Worm (Caenorhabditis elegans) whole organism, L1 larva: ENCODE data around the gene R04B5.6.

Source experiments
- C04F5.9 ChIP-seq: sonication (generic microtip); optimal IDR thresholded peaks from 2 replicates; lab custom pipeline; 2016; ENCODE audit warnings: missing genetic modification characterization, missing compliant biosample characterization
- C16A3.4 ChIP-seq: fragments of 150-350 bp; optimal IDR thresholded peaks from 2 replicates; lab custom pipeline; 2014; ENCODE audit warnings: missing biosample characterization, missing genetic modification characterization
- alr-1 ChIP-seq: fragments of 200-800 bp; sonication (Bioruptor generic); optimal IDR thresholded peaks from 2 replicates; lab custom pipeline; 2018; ENCODE audit warnings: borderline replicate concordance, mild to moderate bottlenecking, missing genetic modification characterization, missing compliant biosample characterization
- ceh-82 ChIP-seq, 3 experiments: fragments of 150-350 bp in 1 of 3; sonication (generic microtip) in 2 of 3; optimal IDR thresholded peaks; 2 replicates each; lab custom pipeline; 2014 to 2017; ENCODE audit warnings: missing biosample characterization in 3 of 3, missing genetic modification characterization in 3 of 3
- ceh-90 ChIP-seq: sonication (generic microtip); optimal IDR thresholded peaks from 2 replicates; lab custom pipeline; 2016; ENCODE audit warnings: missing genetic modification characterization, missing compliant biosample characterization
- dsc-1 ChIP-seq: sonication (generic microtip); optimal IDR thresholded peaks from 2 replicates; lab custom pipeline; 2016; ENCODE audit warnings: mild to moderate bottlenecking, missing genetic modification characterization, missing compliant biosample characterization
- efl-1 ChIP-seq, 4 experiments: fragments of 150-350 bp; optimal IDR thresholded peaks in 3 of 4; peaks in 1 of 4; 1 replicate in 1 of 4; 2 replicates in 3 of 4; lab custom pipeline; 2014; ENCODE audit warnings: missing biosample characterization in 2 of 4, missing genetic modification characterization in 2 of 4, missing genetic modification reagents in 2 of 4
- egl-27 ChIP-seq, 2 experiments: fragments of 150-350 bp in 1 of 2; sonication (generic microtip); optimal IDR thresholded peaks; 3 replicates each; lab custom pipeline; 2017 to 2018; ENCODE audit warnings: missing biosample characterization in 2 of 2, missing genetic modification characterization in 2 of 2, missing genetic modification reagents in 2 of 2
- fkh-10 ChIP-seq: sonication (generic microtip); optimal IDR thresholded peaks from 2 replicates; lab custom pipeline; 2017; ENCODE audit warnings: missing biosample characterization, missing genetic modification reagents, missing genetic modification characterization
- fkh-4 ChIP-seq: sonication (generic microtip); optimal IDR thresholded peaks from 2 replicates; lab custom pipeline; 2016; ENCODE audit warnings: missing compliant biosample characterization, missing genetic modification characterization, borderline replicate concordance
- grh-1 ChIP-seq: fragments of 200-800 bp; sonication (Bioruptor generic); IDR thresholded peaks from 2 replicates; pipeline ENCODE4 v1.3.6; 2022; ENCODE audit warnings: missing genetic modification reagents, missing genetic modification characterization, missing compliant biosample characterization
- hlh-17 ChIP-seq: fragments of 200-800 bp; sonication (Bioruptor generic); optimal IDR thresholded peaks from 2 replicates; lab custom pipeline; 2018; ENCODE audit warnings: missing genetic modification characterization, mild to moderate bottlenecking, missing compliant biosample characterization, moderate library complexity, borderline replicate concordance
- hlh-4 ChIP-seq: sonication (generic microtip); optimal IDR thresholded peaks from 2 replicates; lab custom pipeline; 2016; ENCODE audit warnings: mild to moderate bottlenecking, missing genetic modification characterization, missing compliant biosample characterization
- isw-1 ChIP-seq: fragments of 200-800 bp; sonication (Bioruptor generic); IDR thresholded peaks from 2 replicates; pipeline ENCODE4 v1.3.6; 2022; ENCODE audit warnings: missing genetic modification characterization, missing compliant biosample characterization
- jun-1 ChIP-seq: fragments of 150-350 bp; optimal IDR thresholded peaks from 2 replicates; lab custom pipeline; 2014; ENCODE audit warnings: missing biosample characterization, missing genetic modification reagents, missing genetic modification characterization
- lin-35 ChIP-seq, 2 experiments: fragments of 150-350 bp; optimal IDR thresholded peaks; 2 replicates each; lab custom pipeline; 2014; ENCODE audit warnings: missing biosample characterization in 2 of 2, missing genetic modification characterization in 2 of 2, missing genetic modification reagents in 2 of 2
- lir-3 ChIP-seq: sonication (generic microtip); optimal IDR thresholded peaks from 2 replicates; lab custom pipeline; 2016; ENCODE audit warnings: mild to moderate bottlenecking, missing genetic modification characterization, moderate library complexity, missing compliant biosample characterization; ENCODE audit not compliant: poor library complexity
- mab-9 ChIP-seq: fragments of 200-800 bp; sonication (Bioruptor generic); IDR thresholded peaks from 2 replicates; pipeline ENCODE4 v1.3.6; 2022; ENCODE audit warnings: missing genetic modification reagents, missing genetic modification characterization, missing compliant biosample characterization
- mdl-1 ChIP-seq, 2 experiments: fragments of 150-350 bp; optimal IDR thresholded peaks; 2 replicates each; lab custom pipeline; 2014 to 2017; ENCODE audit warnings: missing biosample characterization in 2 of 2, missing genetic modification characterization in 2 of 2, inconsistent platforms in 1 of 2
- mef-2 ChIP-seq: fragments of 150-350 bp; optimal IDR thresholded peaks from 2 replicates; lab custom pipeline; 2014; ENCODE audit warnings: missing biosample characterization, missing genetic modification characterization
- nhr-20 ChIP-seq: sonication (generic microtip); optimal IDR thresholded peaks from 2 replicates; lab custom pipeline; 2016; ENCODE audit warnings: mild to moderate bottlenecking, missing genetic modification characterization, missing compliant biosample characterization
- nhr-28 ChIP-seq: fragments of 150-350 bp; optimal IDR thresholded peaks from 2 replicates; lab custom pipeline; 2014; ENCODE audit warnings: missing biosample characterization, missing genetic modification characterization
- nhr-71 ChIP-seq: sonication (generic microtip); optimal IDR thresholded peaks from 2 replicates; lab custom pipeline; 2016; ENCODE audit warnings: mild to moderate bottlenecking, missing genetic modification characterization, moderate library complexity, missing compliant biosample characterization
- nhr-85 ChIP-seq: sonication (generic microtip); peaks from one replicate; lab custom pipeline; 2016; ENCODE audit warnings: missing genetic modification characterization, inconsistent platforms, missing compliant biosample characterization
- pqm-1 ChIP-seq: sonication (generic microtip); optimal IDR thresholded peaks from 3 replicates; lab custom pipeline; 2017; ENCODE audit warnings: missing biosample characterization, missing genetic modification characterization
- rnt-1 ChIP-seq: sonication (generic microtip); optimal IDR thresholded peaks from 2 replicates; lab custom pipeline; 2016; ENCODE audit warnings: mild to moderate bottlenecking, missing genetic modification characterization, moderate library complexity, missing compliant biosample characterization
- skn-1 ChIP-seq: fragments of 150-350 bp; optimal IDR thresholded peaks from 2 replicates; lab custom pipeline; 2014; ENCODE audit warnings: missing biosample characterization, missing genetic modification characterization
- snu-23 ChIP-seq: sonication (generic microtip); optimal IDR thresholded peaks from 2 replicates; lab custom pipeline; 2016; ENCODE audit warnings: missing genetic modification characterization, missing compliant biosample characterization
- sptf-1 ChIP-seq: fragments of 150-350 bp; optimal IDR thresholded peaks from 2 replicates; lab custom pipeline; 2014; ENCODE audit warnings: missing biosample characterization, missing genetic modification characterization
- tlp-1 ChIP-seq: fragments of 150-350 bp; optimal IDR thresholded peaks from 2 replicates; lab custom pipeline; 2014; ENCODE audit warnings: missing biosample characterization, missing genetic modification characterization
- unc-130 ChIP-seq: fragments of 150-350 bp; optimal IDR thresholded peaks from 2 replicates; lab custom pipeline; 2017; ENCODE audit warnings: missing biosample characterization, missing genetic modification characterization, inconsistent platforms
- unc-86 ChIP-seq: sonication (generic microtip); optimal IDR thresholded peaks from 2 replicates; lab custom pipeline; 2016; ENCODE audit warnings: missing genetic modification characterization, missing compliant biosample characterization
- zip-4 ChIP-seq: fragments of 200-800 bp; sonication (Bioruptor generic); optimal IDR thresholded peaks from 2 replicates; lab custom pipeline; 2018; ENCODE audit warnings: mild to moderate bottlenecking, missing genetic modification characterization, moderate library complexity, missing compliant biosample characterization

Gene R04B5.6

ce11 chrV:10117465-10117864 lies 32.5 kb downstream of the R04B5.6 start, which contains the start of gene C08B6.5:
Gene C08B6.5, plus strand, starts transcription at chrV:10117765.
- TF ChIP-seq alr-1 (tag; lab: Kevin White, UChicago) (no peak), lir-3 (tag; lab: Kevin White, UChicago) (no peak), ceh-82 (tag; optimal IDR thresholded peaks at IDR 0.05; lab: Kevin White, UChicago) (no peak), grh-1 (GFP tag; lab: Robert Waterston, UW) (no peak), nhr-28 (no peak), isw-1 (GFP tag; lab: Robert Waterston, UW) (no peak), snu-23 (GFP tag; lab: Kevin White, UChicago) (no peak), mdl-1 (tag; optimal IDR thresholded peaks at IDR 0.05; lab: Kevin White, UChicago) (no peak), rnt-1 (no peak), nhr-71 (tag; lab: Kevin White, UChicago) (no peak), fkh-10 (GFP tag; lab: Kevin White, UChicago) (no peak), C16A3.4 (tag; lab: Kevin White, UChicago) (no peak)

DNA sequence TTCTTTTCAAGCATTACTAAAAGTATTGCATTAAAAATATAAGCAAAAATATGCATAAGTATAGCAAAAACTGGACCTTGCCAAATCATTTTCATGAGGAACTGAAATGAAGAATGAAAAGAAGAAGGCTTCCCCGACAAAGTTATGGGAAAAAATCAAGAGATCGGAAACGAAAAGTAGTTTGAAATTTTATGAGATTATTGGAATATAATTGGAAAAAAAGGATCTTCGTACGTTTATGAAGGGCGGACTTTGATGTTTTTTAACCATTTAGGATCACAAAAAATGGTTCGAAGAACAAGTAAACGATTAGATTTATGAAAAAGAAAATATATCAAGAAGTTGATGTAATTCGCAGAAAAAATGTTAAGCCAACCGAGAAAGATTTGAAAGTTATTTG lies 35.9 kb downstream of the R04B5.6 start, which contains the start of gene srxa-18:
Gene srxa-18, minus strand, starts transcription at position 100 of the 400 bp plus-strand sequence.
- TF ChIP-seq C04F5.9 (tag; lab: Kevin White, UChicago) (no peak), efl-1 (optimal IDR thresholded peaks at IDR 0.05; lab: Kevin White, UChicago) (no peak), efl-1 (GFP tag; optimal IDR thresholded peaks at IDR 0.05 in 1 of 2; lab: Kevin White, UChicago) (peak in 1 of 2 experiments; percentile 90)

DNA sequence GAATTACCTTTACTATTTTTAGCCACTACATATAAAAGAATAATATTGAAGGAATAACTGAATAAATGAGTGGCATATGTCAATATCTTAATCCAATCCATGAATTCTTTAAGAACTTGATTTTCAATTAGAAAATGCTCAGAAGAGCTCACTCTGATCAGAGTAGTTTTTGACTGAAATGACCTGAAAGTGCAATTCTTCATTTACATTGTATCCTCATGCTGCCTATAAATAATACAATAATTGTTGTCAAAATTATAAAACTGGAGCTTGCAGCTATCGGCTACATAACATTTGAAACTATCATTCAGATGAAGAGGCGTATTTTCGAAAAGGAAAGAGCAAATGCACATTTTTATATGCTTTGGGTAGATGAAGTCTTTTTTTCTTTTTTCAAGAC lies 37.7 kb downstream of the R04B5.6 start, which contains the start of gene srxa-19:
Gene srxa-19, minus strand, starts transcription at position 101 of the 400 bp plus-strand sequence.
- no peak for TF ChIP-seq sptf-1 (tag; lab: Kevin White, UChicago)
- no peak for TF ChIP-seq nhr-20 (tag; lab: Kevin White, UChicago)
- no peak for TF ChIP-seq zip-4 (GFP tag; lab: Kevin White, UChicago)
- TF ChIP-seq lin-35 (GFP tag; optimal IDR thresholded peaks at IDR 0.05; lab: Kevin White, UChicago) = no peak
- no peak for TF ChIP-seq egl-27 (tag; optimal IDR thresholded peaks at IDR 0.05; lab: Kevin White, UChicago)
- TF ChIP-seq nhr-71 (tag; lab: Kevin White, UChicago) = no peak
- no peak for TF ChIP-seq tlp-1
- no peak for TF ChIP-seq nhr-85
- TF ChIP-seq hlh-17 (GFP tag; lab: Kevin White, UChicago) = no peak
- TF ChIP-seq unc-130 (tag; lab: Kevin White, UChicago) = no peak
- no peak for TF ChIP-seq isw-1 (GFP tag; lab: Robert Waterston, UW)
- TF ChIP-seq skn-1 (tag; lab: Kevin White, UChicago) = no peak
- no peak for TF ChIP-seq pqm-1
- no peak for TF ChIP-seq grh-1 (GFP tag; lab: Robert Waterston, UW)
- no peak for TF ChIP-seq mef-2 (tag; lab: Kevin White, UChicago)
- no peak for TF ChIP-seq ceh-90 (tag; lab: Kevin White, UChicago)

DNA sequence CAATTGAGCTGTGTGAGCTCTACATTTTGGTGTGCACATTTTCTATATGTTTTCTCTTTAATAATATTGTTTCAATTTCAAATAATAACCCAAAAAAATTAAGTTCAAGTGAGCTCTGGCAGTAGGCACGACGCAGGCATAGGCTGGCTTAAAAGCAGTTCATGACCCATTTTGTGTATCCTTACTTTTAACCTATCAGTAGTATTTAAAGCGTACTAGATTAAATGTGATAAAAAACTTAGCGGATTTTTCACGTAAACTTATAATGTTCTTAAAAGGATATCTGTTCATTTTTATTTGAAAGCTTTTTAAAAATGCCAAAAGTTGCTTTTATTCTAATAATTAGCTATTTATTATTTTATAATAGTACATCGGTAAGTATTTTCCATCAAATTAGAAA lies 38.4 kb downstream of the R04B5.6 start, which contains the start of gene C08B6.6:
Gene C08B6.6, plus strand, starts transcription at position 301 of the 400 bp plus-strand sequence.
- no peak for TF ChIP-seq fkh-4 (tag; lab: Kevin White, UChicago)
- no peak for TF ChIP-seq jun-1
- TF ChIP-seq hlh-4 (tag; lab: Kevin White, UChicago) = no peak
- no peak for TF ChIP-seq mab-9 (GFP tag; lab: Robert Waterston, UW)
- TF ChIP-seq unc-130 (tag; lab: Kevin White, UChicago) = no peak
- no peak for TF ChIP-seq unc-86 (tag; lab: Kevin White, UChicago)
- TF ChIP-seq dsc-1 = no peak
- TF ChIP-seq, all 84 proteins: peak for 0
